Worm (Caenorhabditis elegans) whole organism, L4 larva: ENCODE data around the gene chpf-1.

Experiments used
- D1046.2 ChIP-seq: fragments of 200-800 bp; sonication (Bioruptor generic); IDR thresholded peaks from 2 replicates; pipeline ENCODE4 v1.3.6; 2022; ENCODE audit warnings: missing genetic modification characterization, missing compliant biosample characterization
- T20F7.1 ChIP-seq: fragments of 200-800 bp; sonication (Bioruptor generic); optimal IDR thresholded peaks from 2 replicates; lab custom pipeline; 2018; ENCODE audit warnings: mild to moderate bottlenecking, missing genetic modification characterization, missing compliant biosample characterization
- Y48G9A.11 ChIP-seq: fragments of 200-800 bp; sonication (Bioruptor generic); IDR thresholded peaks from 2 replicates; pipeline ENCODE4 v1.3.6; 2022; ENCODE audit warnings: missing genetic modification reagents, missing genetic modification characterization, missing compliant biosample characterization
- Y5F2A.4 ChIP-seq: fragments of 200-800 bp; sonication (Bioruptor generic); optimal IDR thresholded peaks from 2 replicates; lab custom pipeline; 2018; ENCODE audit warnings: mild to moderate bottlenecking, missing genetic modification characterization, missing compliant biosample characterization
- Y75B8A.6 ChIP-seq: fragments of 200-800 bp; sonication (Bioruptor generic); IDR thresholded peaks from 2 replicates; pipeline ENCODE4 v1.3.6; 2022; ENCODE audit warnings: missing genetic modification reagents, missing genetic modification characterization, missing compliant biosample characterization
- ama-1 ChIP-seq: fragments of 150-350 bp; optimal IDR thresholded peaks from 2 replicates; lab custom pipeline; 2014; ENCODE audit warnings: inconsistent platforms, mixed read lengths
- ceh-28 ChIP-seq: fragments of 150-350 bp; optimal IDR thresholded peaks from 2 replicates; lab custom pipeline; 2014; ENCODE audit warnings: missing biosample characterization, missing genetic modification reagents, missing genetic modification characterization
- ceh-32 ChIP-seq: sonication (generic microtip); optimal IDR thresholded peaks from 2 replicates; lab custom pipeline; 2016; ENCODE audit warnings: mild to moderate bottlenecking, missing genetic modification characterization, missing compliant biosample characterization; ENCODE audit not compliant: poor library complexity
- daf-16 ChIP-seq, 3 experiments: sonication (generic microtip); optimal IDR thresholded peaks; 2 replicates each; lab custom pipeline; 2016 to 2017; ENCODE audit warnings: missing genetic modification characterization in 3 of 3, missing genetic modification reagents in 3 of 3, mild to moderate bottlenecking in 2 of 3, missing compliant biosample characterization in 2 of 3, missing biosample characterization in 1 of 3, moderate library complexity in 1 of 3
- dmd-6 ChIP-seq: fragments of 200-800 bp; sonication (Bioruptor generic); IDR thresholded peaks from 2 replicates; pipeline ENCODE4 v1.3.6; 2022; ENCODE audit warnings: missing genetic modification reagents, missing genetic modification characterization, missing compliant biosample characterization
- dmd-8 ChIP-seq: fragments of 200-800 bp; sonication (Bioruptor generic); IDR thresholded peaks from 2 replicates; pipeline ENCODE4 v1.3.6; 2022; ENCODE audit warnings: missing genetic modification characterization, missing compliant biosample characterization
- duxl-1 ChIP-seq: sonication (generic microtip); optimal IDR thresholded peaks from 2 replicates; lab custom pipeline; 2016; ENCODE audit warnings: mild to moderate bottlenecking, missing genetic modification characterization, moderate library complexity, missing compliant biosample characterization; ENCODE audit not compliant: poor library complexity
- dve-1 ChIP-seq: sonication (generic microtip); optimal IDR thresholded peaks from 2 replicates; lab custom pipeline; 2017; ENCODE audit warnings: antibody characterized with exemption, mild to moderate bottlenecking, missing genetic modification characterization, missing compliant biosample characterization; ENCODE audit not compliant: insufficient read depth
- gei-8 ChIP-seq: fragments of 200-800 bp; sonication (Bioruptor generic); optimal IDR thresholded peaks from 2 replicates; lab custom pipeline; 2018; ENCODE audit warnings: mild to moderate bottlenecking, missing genetic modification characterization, missing compliant biosample characterization
- hif-1 ChIP-seq, 2 experiments: sonication (generic microtip); optimal IDR thresholded peaks; 2 replicates each; lab custom pipeline; 2016 to 2017; ENCODE audit warnings: missing compliant biosample characterization in 2 of 2, missing genetic modification characterization in 2 of 2, missing genetic modification reagents in 2 of 2, missing genotype in 2 of 2, mild to moderate bottlenecking in 1 of 2
- hlh-11 ChIP-seq: fragments of 200-800 bp; sonication (Bioruptor generic); optimal IDR thresholded peaks from 2 replicates; lab custom pipeline; 2018; ENCODE audit warnings: mild to moderate bottlenecking, missing genetic modification characterization, missing compliant biosample characterization
- hlh-30 ChIP-seq: sonication (generic microtip); optimal IDR thresholded peaks from 2 replicates; lab custom pipeline; 2017; ENCODE audit warnings: antibody characterized with exemption, mild to moderate bottlenecking, missing genetic modification characterization, missing compliant biosample characterization; ENCODE audit not compliant: insufficient read depth
- hmg-1.1 ChIP-seq: fragments of 200-800 bp; sonication (Bioruptor generic); IDR thresholded peaks from 2 replicates; pipeline ENCODE4 v1.3.6; 2022; ENCODE audit warnings: missing genetic modification reagents, missing genetic modification characterization, missing compliant biosample characterization
- lin-1 ChIP-seq: fragments of 200-800 bp; sonication (Bioruptor generic); IDR thresholded peaks from 2 replicates; pipeline ENCODE4 v1.3.6; 2022; ENCODE audit warnings: missing genetic modification reagents, missing genetic modification characterization, missing compliant biosample characterization
- lin-13 ChIP-seq: fragments of 150-350 bp; optimal IDR thresholded peaks from 2 replicates; lab custom pipeline; 2014; ENCODE audit warnings: missing biosample characterization, missing genetic modification reagents, missing genetic modification characterization
- lin-39 ChIP-seq: fragments of 150-350 bp; optimal IDR thresholded peaks from 2 replicates; lab custom pipeline; 2014; ENCODE audit warnings: missing biosample characterization, missing genetic modification reagents, missing genetic modification characterization
- lsy-2 ChIP-seq, 2 experiments: fragments of 150-350 bp in 1 of 2; sonication (generic microtip) in 1 of 2; optimal IDR thresholded peaks; 2 replicates each; lab custom pipeline; 2014 to 2017; ENCODE audit warnings: missing biosample characterization in 2 of 2, missing genetic modification characterization in 2 of 2
- madf-9 ChIP-seq: fragments of 200-800 bp; sonication (Bioruptor generic); conservative IDR thresholded peaks from 2 replicates; pipeline ENCODE4 v1.3.6; 2022; ENCODE audit warnings: missing genetic modification reagents, missing genetic modification characterization, missing compliant biosample characterization
- mdl-1 ChIP-seq, 2 experiments: fragments of 150-350 bp in 1 of 2; sonication (generic microtip) in 1 of 2; optimal IDR thresholded peaks; 2 replicates each; lab custom pipeline; 2014 to 2017; ENCODE audit warnings: missing biosample characterization in 2 of 2, missing genetic modification characterization in 2 of 2
- mep-1 ChIP-seq: fragments of 150-350 bp; sonication (generic microtip); optimal IDR thresholded peaks from 3 replicates; lab custom pipeline; 2014; ENCODE audit warnings: missing biosample characterization, missing genetic modification characterization
- mes-2 ChIP-seq: sonication (generic microtip); optimal IDR thresholded peaks from 2 replicates; lab custom pipeline; 2016; ENCODE audit warnings: missing genotype, mild to moderate bottlenecking, missing genetic modification characterization, missing compliant biosample characterization; ENCODE audit not compliant: poor library complexity, severe bottlenecking
- mxl-2 ChIP-seq: fragments of 200-800 bp; sonication (Bioruptor generic); conservative IDR thresholded peaks from 2 replicates; pipeline ENCODE4 v1.3.6; 2022; ENCODE audit warnings: missing genetic modification reagents, missing genetic modification characterization, missing compliant biosample characterization
- nhr-237 ChIP-seq: sonication (generic microtip); optimal IDR thresholded peaks from 2 replicates; lab custom pipeline; 2017; ENCODE audit warnings: missing biosample characterization, missing genetic modification characterization
- nhr-25 ChIP-seq: sonication (generic microtip); optimal IDR thresholded peaks from 2 replicates; lab custom pipeline; 2017; ENCODE audit warnings: missing genetic modification characterization, mild to moderate bottlenecking, missing compliant biosample characterization, antibody characterized with exemption, moderate library complexity, borderline replicate concordance; ENCODE audit not compliant: insufficient read depth
- nhr-28 ChIP-seq: fragments of 150-350 bp; optimal IDR thresholded peaks from 2 replicates; lab custom pipeline; 2014; ENCODE audit warnings: missing biosample characterization, missing genetic modification characterization
- nhr-41 ChIP-seq: fragments of 200-800 bp; sonication (Bioruptor generic); IDR thresholded peaks from 2 replicates; pipeline ENCODE4 v1.3.6; 2022; ENCODE audit warnings: missing genetic modification reagents, missing genetic modification characterization, missing compliant biosample characterization
- nhr-42 ChIP-seq: fragments of 200-800 bp; sonication (Bioruptor generic); IDR thresholded peaks from 2 replicates; pipeline ENCODE4 v1.3.6; 2022; ENCODE audit warnings: missing genetic modification characterization, missing compliant biosample characterization
- nhr-48 ChIP-seq: sonication (generic microtip); optimal IDR thresholded peaks from 2 replicates; lab custom pipeline; 2016; ENCODE audit warnings: mild to moderate bottlenecking, missing genetic modification characterization, missing compliant biosample characterization
- nhr-77 ChIP-seq: fragments of 150-350 bp; optimal IDR thresholded peaks from 2 replicates; lab custom pipeline; 2014; ENCODE audit warnings: missing biosample characterization, missing genetic modification characterization
- pha-4 ChIP-seq, 2 experiments: fragments of 150-350 bp in 1 of 2; fragments of 200-800 bp in 1 of 2; sonication (Bioruptor generic) in 1 of 2; IDR thresholded peaks in 1 of 2; optimal IDR thresholded peaks in 1 of 2; 2 replicates each; pipeline versions ENCODE4 v1.3.6 to Lab custom; 2014 to 2022; ENCODE audit warnings: missing genetic modification characterization in 2 of 2, missing genetic modification reagents in 2 of 2, missing biosample characterization in 1 of 2, missing compliant biosample characterization in 1 of 2
- pqm-1 ChIP-seq: sonication (generic microtip); optimal IDR thresholded peaks from 2 replicates; lab custom pipeline; 2017; ENCODE audit warnings: missing biosample characterization, missing genetic modification characterization
- rbr-2 ChIP-seq: sonication (generic microtip); optimal IDR thresholded peaks from 2 replicates; lab custom pipeline; 2016; ENCODE audit warnings: missing genotype, missing genetic modification characterization, missing compliant biosample characterization
- set-16 ChIP-seq: fragments of 200-800 bp; sonication (Bioruptor generic); IDR thresholded peaks from 2 replicates; pipeline ENCODE4 v1.3.6; 2022; ENCODE audit warnings: missing genetic modification reagents, missing genetic modification characterization, missing compliant biosample characterization
- snpc-4 ChIP-seq: fragments of 150-350 bp; optimal IDR thresholded peaks from 2 replicates; lab custom pipeline; 2014; ENCODE audit warnings: missing biosample characterization, missing genetic modification characterization
- tag-97 ChIP-seq: fragments of 200-800 bp; sonication (Bioruptor generic); IDR thresholded peaks from 2 replicates; pipeline ENCODE4 v1.3.6; 2022; ENCODE audit warnings: missing genetic modification characterization, missing compliant biosample characterization
- unc-62 ChIP-seq, 3 experiments: fragments of 150-350 bp in 1 of 3; sonication (generic microtip); optimal IDR thresholded peaks in 2 of 3; peaks in 1 of 3; 1 replicate in 1 of 3; 2 replicates in 2 of 3; lab custom pipeline; 2014 to 2017; ENCODE audit warnings: missing biosample characterization in 3 of 3, missing genetic modification characterization in 3 of 3, missing genetic modification reagents in 3 of 3, missing genotype in 1 of 3
- zag-1 ChIP-seq: fragments of 150-350 bp; optimal IDR thresholded peaks from 2 replicates; lab custom pipeline; 2014; ENCODE audit warnings: missing biosample characterization, missing genetic modification characterization
- zfp-2 ChIP-seq: sonication (generic microtip); optimal IDR thresholded peaks from 2 replicates; lab custom pipeline; 2016; ENCODE audit warnings: mild to moderate bottlenecking, missing genetic modification characterization, missing compliant biosample characterization
- zfp-3 ChIP-seq: fragments of 200-800 bp; sonication (Bioruptor generic); conservative IDR thresholded peaks from 2 replicates; pipeline ENCODE4 v1.3.6; 2022; ENCODE audit warnings: missing genetic modification reagents, missing genetic modification characterization, missing compliant biosample characterization
- zip-11 ChIP-seq: fragments of 200-800 bp; sonication (Bioruptor generic); IDR thresholded peaks from 2 replicates; pipeline ENCODE4 v1.3.6; 2022; ENCODE audit warnings: missing genetic modification characterization, missing compliant biosample characterization
- zip-2 ChIP-seq: fragments of 150-350 bp; optimal IDR thresholded peaks from 2 replicates; lab custom pipeline; 2014; ENCODE audit warnings: missing biosample characterization, missing genetic modification characterization
- ztf-7 ChIP-seq: fragments of 150-350 bp; optimal IDR thresholded peaks from 2 replicates; lab custom pipeline; 2014; ENCODE audit warnings: missing biosample characterization, missing genetic modification characterization

chpf-1 gene

ce11 chrV:10203435-10204009, at the start of gene chpf-1:
TSS of gene chpf-1 (minus strand) at chrV:10203485.
- TF ChIP-seq Y75B8A.6 (GFP tag; lab: Robert Waterston, UW), result no peak
- no peak for TF ChIP-seq snpc-4 (tag; lab: Kevin White, UChicago)
- peak; percentile 64 for TF ChIP-seq ceh-28 (tag; lab: Kevin White, UChicago)
- TF ChIP-seq mes-2, result peak; percentile 29
- no peak for TF ChIP-seq nhr-237 (tag; lab: Kevin White, UChicago)
- no peak for TF ChIP-seq nhr-41
- TF ChIP-seq lin-13 (GFP tag; lab: Kevin White, UChicago), result no peak
- TF ChIP-seq dmd-6 (GFP tag; lab: Robert Waterston, UW), result peak; percentile 33; the same call in 1 of the 2 replicates
- TF ChIP-seq lin-1, result 0 out of 2 replicates have a peak, but pooled peaks have one; percentile 42
- peak in 1 of 2 experiments; percentile 46 for TF ChIP-seq mdl-1 (tag; optimal IDR thresholded peaks at IDR 0.05; lab: Kevin White, UChicago)
- TF ChIP-seq lsy-2 (tag; optimal IDR thresholded peaks at IDR 0.05; lab: Kevin White, UChicago), result peak in 1 of 2 experiments; percentile 23
- TF ChIP-seq dve-1 (tag; lab: Kevin White, UChicago), result peak; percentile 60
- TF ChIP-seq nhr-25 (tag; lab: Kevin White, UChicago), result peak; percentile 23
- no peak for TF ChIP-seq daf-16 (GFP tag; optimal IDR thresholded peaks at IDR 0.05; lab: Kevin White, UChicago)
- TF ChIP-seq daf-16 (tag; optimal IDR thresholded peaks at IDR 0.05; lab: Kevin White, UChicago), result peak; percentile 92
- peak; percentile 84 for TF ChIP-seq pqm-1 (tag; lab: Kevin White, UChicago)
- no peak for TF ChIP-seq zfp-2 (tag; lab: Kevin White, UChicago)
- TF ChIP-seq mxl-2 (GFP tag; lab: Robert Waterston, UW), result no peak
- TF ChIP-seq nhr-77 (tag; lab: Kevin White, UChicago), result no peak
- no peak for TF ChIP-seq gei-8 (GFP tag; lab: Kevin White, UChicago)
- peak; percentile 26 for TF ChIP-seq duxl-1 (tag; lab: Kevin White, UChicago)
- no peak for TF ChIP-seq unc-62 (GFP tag; optimal IDR thresholded peaks at IDR 0.05 in 1 of 2; lab: Kevin White, UChicago)
- TF ChIP-seq unc-62 (tag; optimal IDR thresholded peaks at IDR 0.05; lab: Kevin White, UChicago), result no peak
- peak; percentile 39 for TF ChIP-seq hlh-30
- peak; percentile 23 for TF ChIP-seq T20F7.1 (GFP tag; lab: Kevin White, UChicago)
- no peak for TF ChIP-seq zag-1 (tag; lab: Kevin White, UChicago)
- TF ChIP-seq hmg-1.1, result no peak
- TF ChIP-seq mep-1 (tag; lab: Kevin White, UChicago), result peak; percentile 14
- TF ChIP-seq pha-4 (GFP tag; IDR thresholded peaks at IDR 0.05; lab: Robert Waterston, UW), result no peak
- TF ChIP-seq pha-4 (tag; optimal IDR thresholded peaks at IDR 0.05; lab: Kevin White, UChicago), result no peak
- no peak for TF ChIP-seq ama-1
- no peak for TF ChIP-seq zfp-3 (GFP tag; lab: Robert Waterston, UW)
- TF ChIP-seq hlh-11 (tag; lab: Kevin White, UChicago), result peak; percentile 69
- no peak for TF ChIP-seq nhr-42 (GFP tag; lab: Robert Waterston, UW)
- TF ChIP-seq nhr-28 (tag; lab: Kevin White, UChicago), result peak; percentile 81
- no peak for TF ChIP-seq ceh-32 (tag; lab: Kevin White, UChicago)

- TF ChIP-seq nhr-28 (tag; lab: Kevin White, UChicago) (no peak), nhr-77 (tag; lab: Kevin White, UChicago) (no peak), lin-39 (tag; lab: Kevin White, UChicago) (no peak), hif-1 (tag; optimal IDR thresholded peaks at IDR 0.05; lab: Kevin White, UChicago) (no peak), madf-9 (no peak), zip-2 (tag; lab: Kevin White, UChicago) (no peak), Y5F2A.4 (no peak), D1046.2 (no peak), pqm-1 (tag; lab: Kevin White, UChicago) (no peak), set-16 (GFP tag; lab: Robert Waterston, UW) (no peak), nhr-42 (GFP tag; lab: Robert Waterston, UW) (no peak), tag-97 (no peak), dmd-8 (GFP tag; lab: Robert Waterston, UW) (no peak), rbr-2 (tag; lab: Kevin White, UChicago) (no peak), Y48G9A.11 (no peak), zag-1 (tag; lab: Kevin White, UChicago) (no peak), nhr-48 (tag; lab: Kevin White, UChicago) (no peak), ztf-7 (tag; lab: Kevin White, UChicago) (no peak), lsy-2 (tag; optimal IDR thresholded peaks at IDR 0.05; lab: Kevin White, UChicago) (peak in 1 of 2 experiments; percentile 41), nhr-41 (no peak), zip-11 (GFP tag; lab: Robert Waterston, UW) (no peak)
Measured at ce11 chrV:10252682-10253081, 49.4 kb upstream of the chpf-1 start.
